Worm (Caenorhabditis elegans): ENCODE results near the gene gmeb-1.

Gene gmeb-1

ce11 chrII:50862-51261, 31.5 kb downstream of the gmeb-1 start:
- TF ChIP-seq nhr-76 (tag; optimal IDR thresholded peaks at IDR 0.05) = no peak
- TF ChIP-seq ceh-43 (GFP tag; optimal IDR thresholded peaks at IDR 0.05) = no peak
- TF ChIP-seq hlh-1 (tag; optimal IDR thresholded peaks at IDR 0.05) = no peak
- no peak for TF ChIP-seq nhr-12 (tag; optimal IDR thresholded peaks at IDR 0.05)
- no peak for TF ChIP-seq mab-5 (tag; optimal IDR thresholded peaks at IDR 0.05)
- TF ChIP-seq ham-2 (GFP tag; optimal IDR thresholded peaks at IDR 0.05) = no peak

- TF ChIP-seq mls-2 (tag; optimal IDR thresholded peaks at IDR 0.05) (no peak), nhr-12 (tag; optimal IDR thresholded peaks at IDR 0.05) (no peak), nhr-76 (tag; optimal IDR thresholded peaks at IDR 0.05) (no peak), pha-4 (tag; optimal IDR thresholded peaks at IDR 0.05) (peak; percentile 23), sem-2 (GFP tag; optimal IDR thresholded peaks at IDR 0.05) (no peak), cnd-1 (tag; optimal IDR thresholded peaks at IDR 0.05) (no peak), ceh-83 (GFP tag; optimal IDR thresholded peaks at IDR 0.05) (no peak)
Observed at ce11 chrII:51352-51751, 32.0 kb downstream of the gmeb-1 start, which contains the start of gene sptl-1. TSS of gene sptl-1 (plus strand) at chrII:51652.

- TF ChIP-seq flh-1 (GFP tag; optimal IDR thresholded peaks at IDR 0.05) (no peak), unc-39 (tag; optimal IDR thresholded peaks at IDR 0.05) (no peak), ces-1 (GFP tag; optimal IDR thresholded peaks at IDR 0.05) (no peak), elt-1 (tag; optimal IDR thresholded peaks at IDR 0.05; ENCODE audit: borderline replicate concordance, insufficient read depth) (no peak), tbx-8 (GFP tag; optimal IDR thresholded peaks at IDR 0.05) (no peak), nhr-76 (tag; optimal IDR thresholded peaks at IDR 0.05) (no peak), unc-120 (tag; optimal IDR thresholded peaks at IDR 0.05; ENCODE audit: poor library complexity, severe bottlenecking) (no peak), pha-4 (tag; optimal IDR thresholded peaks at IDR 0.05) (no peak), elt-3 (tag; optimal IDR thresholded peaks at IDR 0.05) (no peak)
Observed at ce11 chrII:55204-55603, 35.9 kb downstream of the gmeb-1 start, which contains the start of gene tre-5. TSS of gene tre-5 (minus strand) at chrII:55304.

ce11 chrII:57370-57769, 38.0 kb downstream of the gmeb-1 start, which contains the start of gene ascc-1:
TSS of gene ascc-1 (plus strand) at chrII:57670.
- TF ChIP-seq nhr-12 (tag; optimal IDR thresholded peaks at IDR 0.05) (no peak), mab-5 (tag; optimal IDR thresholded peaks at IDR 0.05) (no peak)

- TF ChIP-seq mab-5 (tag; optimal IDR thresholded peaks at IDR 0.05) = no peak
- TF ChIP-seq cnd-1 (tag; optimal IDR thresholded peaks at IDR 0.05) = no peak
- TF ChIP-seq blmp-1 (tag; optimal IDR thresholded peaks at IDR 0.05) = no peak
- TF ChIP-seq snpc-4 (tag; optimal IDR thresholded peaks at IDR 0.05) = no peak
- no peak for TF ChIP-seq mep-1 (tag; optimal IDR thresholded peaks at IDR 0.05)
- TF ChIP-seq nhr-76 (tag; optimal IDR thresholded peaks at IDR 0.05) = no peak
- TF ChIP-seq nhr-28 (tag; optimal IDR thresholded peaks at IDR 0.05) = no peak
- no peak for TF ChIP-seq nhr-12 (tag; optimal IDR thresholded peaks at IDR 0.05)
- TF ChIP-seq drap-1 (GFP tag; optimal IDR thresholded peaks at IDR 0.05) = no peak
- TF ChIP-seq elt-3 (tag; optimal IDR thresholded peaks at IDR 0.05) = no peak
- TF ChIP-seq sptf-1 (tag; optimal IDR thresholded peaks at IDR 0.05) = no peak
Observed at ce11 chrII:57873-58272, 38.5 kb downstream of the gmeb-1 start.

ce11 chrII:60049-60448, 40.7 kb downstream of the gmeb-1 start:
- no peak for TF ChIP-seq mep-1 (tag; optimal IDR thresholded peaks at IDR 0.05)
- no peak for TF ChIP-seq lsy-2 (tag; optimal IDR thresholded peaks at IDR 0.05)
- no peak for TF ChIP-seq mls-2 (tag; optimal IDR thresholded peaks at IDR 0.05)
- TF ChIP-seq nhr-12 (tag; optimal IDR thresholded peaks at IDR 0.05) = no peak
- TF ChIP-seq unc-39 (tag; optimal IDR thresholded peaks at IDR 0.05) = no peak

- no peak for TF ChIP-seq nhr-237 (tag; optimal IDR thresholded peaks at IDR 0.05)
- no peak for TF ChIP-seq zip-8 (tag; optimal IDR thresholded peaks at IDR 0.05)
- TF ChIP-seq unc-62 (GFP tag; optimal IDR thresholded peaks at IDR 0.05) = no peak
- TF ChIP-seq nhr-76 (tag; optimal IDR thresholded peaks at IDR 0.05) = no peak
- no peak for TF ChIP-seq ceh-39 (tag; optimal IDR thresholded peaks at IDR 0.05)
Observed at ce11 chrII:61013-61412, 41.7 kb downstream of the gmeb-1 start, which contains the start of gene C23H3.2. TSS of gene C23H3.2 (plus strand) at chrII:61313.

Measured in whole organism, mixed stage, embryonic.